Fruit fly (Drosophila melanogaster) whole organism, embryonic: ENCODE results near the gene CG4709.
A peak's percentile ranks its signal among the peaks of the same experiment; 100 is the strongest.

Experiments
- CG10959 ChIP-seq: fragments of 200-800 bp; sonication (Bioruptor generic); IDR thresholded peaks from 2 replicates; pipeline ENCODE4 v1.3.6; 2022; ENCODE audit warnings: missing biosample characterization, missing genetic modification characterization
- CG12071 ChIP-seq: fragments of 200-800 bp; sonication (Bioruptor generic); optimal IDR thresholded peaks from 3 replicates; lab custom pipeline; 2018; ENCODE audit warnings: missing biosample characterization, mild to moderate bottlenecking, missing genetic modification characterization
- CG12391 ChIP-seq: fragments of 200-800 bp; sonication (Bioruptor generic); optimal IDR thresholded peaks from 3 replicates; lab custom pipeline; 2018; ENCODE audit warnings: missing biosample characterization, mild to moderate bottlenecking, missing genetic modification characterization, moderate library complexity
- CG12942 ChIP-seq: fragments of 200-800 bp; sonication (Bioruptor generic); optimal IDR thresholded peaks from 3 replicates; lab custom pipeline; 2016; ENCODE audit warnings: missing biosample characterization, missing genetic modification characterization
- CG13775 ChIP-seq: fragments of 200-800 bp; sonication (Bioruptor generic); optimal IDR thresholded peaks from 3 replicates; lab custom pipeline; 2017; ENCODE audit warnings: missing biosample characterization, mild to moderate bottlenecking, missing genetic modification characterization
- CG14710 ChIP-seq: fragments of 200-800 bp; sonication (Bioruptor generic); optimal IDR thresholded peaks from 3 replicates; lab custom pipeline; 2019; ENCODE audit warnings: missing biosample characterization, mild to moderate bottlenecking, missing genetic modification characterization, moderate library complexity
- CG1602 ChIP-seq: fragments of 200-800 bp; sonication (Bioruptor generic); optimal IDR thresholded peaks from 3 replicates; lab custom pipeline; 2016; ENCODE audit warnings: missing biosample characterization, missing genetic modification characterization
- CG16815 ChIP-seq: fragments of 200-800 bp; sonication (Bioruptor generic); optimal IDR thresholded peaks from 3 replicates; lab custom pipeline; 2017; ENCODE audit warnings: missing biosample characterization, mild to moderate bottlenecking, missing genetic modification characterization
- CG17359 ChIP-seq: fragments of 200-800 bp; sonication (Bioruptor generic); optimal IDR thresholded peaks from 3 replicates; lab custom pipeline; 2018; ENCODE audit warnings: missing biosample characterization, mild to moderate bottlenecking, missing genetic modification characterization, moderate library complexity
- CG17829 ChIP-seq: fragments of 200-800 bp; optimal IDR thresholded peaks from 2 replicates; lab custom pipeline; 2019; ENCODE audit warnings: missing biosample characterization, mild to moderate bottlenecking, missing genetic modification characterization, moderate library complexity
- CG18262 ChIP-seq: fragments of 200-800 bp; optimal IDR thresholded peaks from 3 replicates; lab custom pipeline; 2019; ENCODE audit warnings: missing biosample characterization, mild to moderate bottlenecking, missing genetic modification characterization, moderate library complexity
- CG2712 ChIP-seq: fragments of 200-800 bp; optimal IDR thresholded peaks from 3 replicates; lab custom pipeline; 2019; ENCODE audit warnings: missing biosample characterization, mild to moderate bottlenecking, missing genetic modification characterization, moderate library complexity
- CG3281 ChIP-seq: fragments of 200-800 bp; sonication (Bioruptor generic); optimal IDR thresholded peaks from 3 replicates; lab custom pipeline; 2017; ENCODE audit warnings: missing biosample characterization, mild to moderate bottlenecking, missing genetic modification characterization
- CG3838 ChIP-seq: fragments of 200-800 bp; sonication (Bioruptor generic); optimal IDR thresholded peaks from 3 replicates; lab custom pipeline; 2016; ENCODE audit warnings: missing biosample characterization, missing genetic modification characterization
- CG6791 ChIP-seq: fragments of 200-800 bp; sonication (Bioruptor generic); IDR thresholded peaks from 3 replicates; pipeline ENCODE4 v1.3.6; 2022; ENCODE audit warnings: missing biosample characterization, missing genetic modification characterization; ENCODE audit not compliant: partially characterized antibody
- CG7556 ChIP-seq: fragments of 200-800 bp; sonication (Bioruptor generic); optimal IDR thresholded peaks from 2 replicates; lab custom pipeline; 2017; ENCODE audit warnings: missing biosample characterization, mild to moderate bottlenecking, missing genetic modification characterization
- CG9727 ChIP-seq: fragments of 200-800 bp; sonication (Bioruptor generic); optimal IDR thresholded peaks from 3 replicates; lab custom pipeline; 2017; ENCODE audit warnings: missing biosample characterization, mild to moderate bottlenecking, missing genetic modification characterization
- Dref ChIP-seq: fragments of 200-800 bp; sonication (Bioruptor generic); IDR thresholded peaks from 2 replicates; pipeline ENCODE4 v1.3.6; 2022; ENCODE audit warnings: missing biosample characterization, missing genetic modification characterization
- Kr ChIP-seq: fragments of 200-800 bp; sonication (Bioruptor generic); optimal IDR thresholded peaks from 2 replicates; lab custom pipeline; 2017; ENCODE audit warnings: missing biosample characterization, mild to moderate bottlenecking, missing genetic modification characterization
- Max ChIP-seq: fragments of 200-800 bp; sonication (Bioruptor generic); optimal IDR thresholded peaks from 2 replicates; lab custom pipeline; 2016; ENCODE audit warnings: missing biosample characterization, mild to moderate bottlenecking, missing genetic modification characterization
- Mrtf ChIP-seq: fragments of 200-800 bp; sonication (Bioruptor generic); IDR thresholded peaks from 3 replicates; pipeline ENCODE4 v1.3.6; 2022; ENCODE audit warnings: missing biosample characterization, missing genetic modification characterization
- Myb ChIP-seq: fragments of 200-800 bp; sonication (Bioruptor generic); optimal IDR thresholded peaks from 2 replicates; lab custom pipeline; 2016; ENCODE audit warnings: missing biosample characterization, missing genetic modification characterization
- Nf-YB ChIP-seq: fragments of 200-800 bp; sonication (Bioruptor generic); optimal IDR thresholded peaks from 3 replicates; lab custom pipeline; 2019; ENCODE audit warnings: missing biosample characterization, mild to moderate bottlenecking, missing genetic modification characterization, moderate library complexity
- Oaz ChIP-seq: fragments of 200-800 bp; sonication (Bioruptor generic); IDR thresholded peaks from 2 replicates; pipeline ENCODE4 v1.3.6; 2022; ENCODE audit warnings: missing biosample characterization, missing genetic modification characterization
- Pdp1 ChIP-seq, 2 experiments: fragments of 200-800 bp; sonication (Bioruptor generic); optimal IDR thresholded peaks; 3 replicates each; lab custom pipeline; 2016; ENCODE audit warnings: missing biosample characterization in 2 of 2, missing genetic modification characterization in 2 of 2, mild to moderate bottlenecking in 1 of 2, moderate library complexity in 1 of 2
- Sry-β ChIP-seq: fragments of 200-800 bp; sonication (Bioruptor generic); optimal IDR thresholded peaks from 2 replicates; lab custom pipeline; 2018; ENCODE audit warnings: missing biosample characterization, mild to moderate bottlenecking, missing genetic modification characterization, moderate library complexity
- Xrp1 ChIP-seq: fragments of 200-800 bp; sonication (Bioruptor generic); IDR thresholded peaks from 2 replicates; pipeline ENCODE4 v1.3.6; 2022; ENCODE audit warnings: missing biosample characterization, missing genetic modification characterization
- ac ChIP-seq: fragments of 200-800 bp; sonication (Bioruptor generic); optimal IDR thresholded peaks from 3 replicates; lab custom pipeline; 2017; ENCODE audit warnings: missing biosample characterization, mild to moderate bottlenecking, missing genetic modification characterization
- ara ChIP-seq: fragments of 200-800 bp; sonication (Bioruptor generic); IDR thresholded peaks from 2 replicates; pipeline ENCODE4 v1.3.6; 2022; ENCODE audit warnings: missing biosample characterization, missing genetic modification characterization
- az2 ChIP-seq: fragments of 200-800 bp; sonication (Bioruptor generic); optimal IDR thresholded peaks from 3 replicates; lab custom pipeline; 2016; ENCODE audit warnings: missing biosample characterization, missing genetic modification characterization
- bigmax ChIP-seq: fragments of 200-800 bp; sonication (Bioruptor generic); optimal IDR thresholded peaks from 2 replicates; lab custom pipeline; 2018; ENCODE audit warnings: missing biosample characterization, mild to moderate bottlenecking, missing genetic modification characterization
- chm ChIP-seq: fragments of 200-800 bp; sonication (Bioruptor generic); IDR thresholded peaks from 2 replicates; pipeline ENCODE4 v1.3.6; 2022; ENCODE audit warnings: missing biosample characterization, missing genetic modification characterization
- dan ChIP-seq: fragments of 200-800 bp; sonication (Bioruptor generic); IDR thresholded peaks from 2 replicates; pipeline ENCODE4 v1.3.6; 2022; ENCODE audit warnings: missing biosample characterization, missing genetic modification characterization
- gem ChIP-seq: fragments of 200-800 bp; sonication (Bioruptor generic); optimal IDR thresholded peaks from 2 replicates; lab custom pipeline; 2019; ENCODE audit warnings: missing biosample characterization, mild to moderate bottlenecking, missing genetic modification characterization, moderate library complexity
- gsb-n ChIP-seq: fragments of 200-800 bp; sonication (Bioruptor generic); optimal IDR thresholded peaks from 3 replicates; lab custom pipeline; 2018; ENCODE audit warnings: missing biosample characterization, mild to moderate bottlenecking, missing genetic modification characterization
- gt ChIP-seq: fragments of 200-800 bp; sonication (Bioruptor generic); IDR thresholded peaks from 2 replicates; pipeline ENCODE4 v1.3.6; 2022; ENCODE audit warnings: missing biosample characterization, missing genetic modification characterization
- her ChIP-seq: fragments of 200-800 bp; sonication (Bioruptor generic); optimal IDR thresholded peaks from 2 replicates; lab custom pipeline; 2016; ENCODE audit warnings: missing biosample characterization, missing genetic modification characterization
- hkb ChIP-seq, 2 experiments: fragments of 200-800 bp in 1 of 2; fragments of >200 bp in 1 of 2; sonication (Bioruptor generic) in 1 of 2; IDR thresholded peaks in 1 of 2; optimal IDR thresholded peaks in 1 of 2; 2 replicates each; pipeline versions ENCODE4 v1.3.6 to Lab custom; 2017 to 2022; ENCODE audit warnings: missing biosample characterization in 1 of 2, missing genetic modification characterization in 1 of 2
- lola ChIP-seq, 3 experiments: fragments of >200 bp in 2 of 3; fragments of 200-800 bp in 1 of 3; sonication (Bioruptor generic) in 1 of 3; optimal IDR thresholded peaks; 2 replicates each; lab custom pipeline; 2017 to 2019; ENCODE audit warnings: missing biosample characterization in 3 of 3, missing genetic modification characterization in 3 of 3, mild to moderate bottlenecking in 1 of 3, moderate library complexity in 1 of 3
- phol ChIP-seq: fragments of 200-800 bp; sonication (Bioruptor generic); optimal IDR thresholded peaks from 3 replicates; lab custom pipeline; 2018; ENCODE audit warnings: missing biosample characterization, mild to moderate bottlenecking, missing genetic modification characterization, moderate library complexity
- row ChIP-seq: fragments of 200-800 bp; sonication (Bioruptor generic); IDR thresholded peaks from 3 replicates; pipeline ENCODE4 v1.3.6; 2022; ENCODE audit warnings: missing biosample characterization, missing genetic modification characterization
- salm ChIP-seq: fragments of 200-800 bp; sonication (Bioruptor generic); optimal IDR thresholded peaks from 2 replicates; lab custom pipeline; 2018; ENCODE audit warnings: missing biosample characterization, mild to moderate bottlenecking, missing genetic modification characterization
- sens ChIP-seq: fragments of 200-800 bp; sonication (Bioruptor generic); peaks from one replicate; lab custom pipeline; 2016; ENCODE audit warnings: missing biosample characterization, missing genetic modification characterization
- tin ChIP-seq: fragments of 200-800 bp; sonication (Bioruptor generic); optimal IDR thresholded peaks from 3 replicates; lab custom pipeline; 2016; ENCODE audit warnings: missing biosample characterization, missing genetic modification characterization
- twi ChIP-seq: fragments of 200-800 bp; optimal IDR thresholded peaks from 2 replicates; lab custom pipeline; 2019; ENCODE audit warnings: missing biosample characterization, mild to moderate bottlenecking, missing genetic modification characterization, moderate library complexity
- wor ChIP-seq: fragments of 200-800 bp; sonication (Bioruptor generic); IDR thresholded peaks from 2 replicates; pipeline ENCODE4 v1.3.6; 2022; ENCODE audit warnings: missing biosample characterization, missing genetic modification characterization
- yki ChIP-seq: fragments of >200 bp; optimal IDR thresholded peaks from 3 replicates; lab custom pipeline; 2018
- zfh1 ChIP-seq: fragments of 200-800 bp; sonication (Bioruptor generic); IDR thresholded peaks from 3 replicates; pipeline ENCODE4 v1.3.6; 2022; ENCODE audit warnings: missing biosample characterization, missing genetic modification characterization

Gene CG4709

dm6 chr2L:9989275-9989674 is 35.1 kb downstream of the CG4709 start:
- TF ChIP-seq Kr (GFP tag; lab: Kevin White, UChicago) (peak; percentile 28), CG1602 (GFP tag; lab: Kevin White, UChicago) (no peak), twi (tag; lab: Kevin White, UChicago) (peak; percentile 92)

- no peak for TF ChIP-seq salm (tag; lab: Kevin White, UChicago)
- peak; percentile 55; the same call in 1 of the 2 replicates for TF ChIP-seq ara (GFP tag; lab: Robert Waterston, UW)
- TF ChIP-seq az2 (GFP tag; lab: Kevin White, UChicago): peak; percentile 2
- peak; percentile 15 for TF ChIP-seq CG7556 (GFP tag; lab: Kevin White, UChicago)
- TF ChIP-seq gt (GFP tag; lab: Robert Waterston, UW): no peak
- TF ChIP-seq Xrp1 (GFP tag; lab: Robert Waterston, UW): peak; percentile 73
- peak; percentile 17 for TF ChIP-seq CG13775 (GFP tag; lab: Kevin White, UChicago)
- peak; percentile 26 for TF ChIP-seq phol
- no peak for TF ChIP-seq her (GFP tag; lab: Kevin White, UChicago)
- peak; percentile 44; the same call in 2 of the 3 replicates for TF ChIP-seq row (GFP tag; lab: Robert Waterston, UW)
- TF ChIP-seq CG12071 (GFP tag; lab: Kevin White, UChicago): no peak
- peak; percentile 82 for TF ChIP-seq sens (GFP tag; lab: Kevin White, UChicago)
- peak; percentile 20 for TF ChIP-seq CG16815 (GFP tag; lab: Kevin White, UChicago)
- no peak for TF ChIP-seq chm (GFP tag; lab: Robert Waterston, UW)
- TF ChIP-seq bigmax (GFP tag; lab: Kevin White, UChicago): no peak
- no peak for TF ChIP-seq Oaz
- TF ChIP-seq CG2712 (tag; lab: Kevin White, UChicago): peak; percentile 66
- peak; percentile 65 for TF ChIP-seq dan (GFP tag; lab: Robert Waterston, UW)
- peak; percentile 48 for TF ChIP-seq gem (tag; lab: Kevin White, UChicago)
- TF ChIP-seq CG3281 (GFP tag; lab: Kevin White, UChicago): no peak
- TF ChIP-seq ac: peak; percentile 95
- TF ChIP-seq CG18262 (tag; lab: Kevin White, UChicago): peak; percentile 52
- no peak for TF ChIP-seq Mrtf
- TF ChIP-seq Max (GFP tag; lab: Kevin White, UChicago): no peak
- TF ChIP-seq CG17359 (tag; lab: Kevin White, UChicago): no peak
- TF ChIP-seq CG6791 (GFP tag; lab: Robert Waterston, UW): 0 out of 3 replicates have a peak, but pooled peaks have one; percentile 12
- TF ChIP-seq CG10959 (GFP tag; lab: Robert Waterston, UW): peak; percentile 77
- TF ChIP-seq CG12942 (GFP tag; lab: Kevin White, UChicago): no peak
- TF ChIP-seq Dref (GFP tag; lab: Robert Waterston, UW): no peak
- no peak for TF ChIP-seq Pdp1 (GFP tag; optimal IDR thresholded peaks at IDR 0.05; lab: Kevin White, UChicago)
- no peak for TF ChIP-seq wor (GFP tag; lab: Robert Waterston, UW)
- peak; percentile 44 for TF ChIP-seq CG12391
- TF ChIP-seq hkb (optimal IDR thresholded peaks at IDR 0.05; lab: Kevin White, UChicago): no peak
- TF ChIP-seq hkb (GFP tag; IDR thresholded peaks at IDR 0.05; lab: Robert Waterston, UW): 0 out of 2 replicates have a peak, but pooled peaks have one; percentile 22
- TF ChIP-seq tin: peak; percentile 16
- TF ChIP-seq yki (lab: Kevin White, UChicago): no peak
- peak in 1 of 3 experiments; percentile 66 for TF ChIP-seq lola (GFP tag; optimal IDR thresholded peaks at IDR 0.05; lab: Kevin White, UChicago)
- TF ChIP-seq gsb-n (tag; lab: Kevin White, UChicago): peak; percentile 45
- no peak for TF ChIP-seq CG3838
- TF ChIP-seq Sry-β (GFP tag; lab: Kevin White, UChicago): no peak
- peak; percentile 76 for TF ChIP-seq CG9727 (GFP tag; lab: Kevin White, UChicago)
- peak; percentile 27 for TF ChIP-seq Nf-YB (GFP tag; lab: Kevin White, UChicago)
- TF ChIP-seq Myb: no peak
- peak; percentile 44 for TF ChIP-seq CG14710 (tag; lab: Kevin White, UChicago)
- peak; percentile 65; the same call in 2 of the 3 replicates for TF ChIP-seq zfh1
- TF ChIP-seq CG17829 (tag; lab: Kevin White, UChicago): peak; percentile 65
These were observed 35.9 kb downstream of the CG4709 start for dm6 chr2L:9989846-9990506.
